Worm (Caenorhabditis elegans) whole organism, mixed stage, embryonic: ENCODE measurements around the gene coq-8.

Source experiments
- lin-32 ChIP-seq: fragments of 200-800 bp; sonication (Bioruptor generic); optimal IDR thresholded peaks from 2 replicates; lab custom pipeline; 2018; ENCODE audit warnings: mild to moderate bottlenecking, missing genetic modification characterization, missing compliant biosample characterization
- pha-4 ChIP-seq: fragments of 150-350 bp; optimal IDR thresholded peaks from 2 replicates; lab custom pipeline; 2018; ENCODE audit warnings: missing biosample characterization, missing genetic modification reagents, missing genetic modification characterization
- unc-39 ChIP-seq: fragments of 150-350 bp; optimal IDR thresholded peaks from 2 replicates; lab custom pipeline; 2014; ENCODE audit warnings: missing biosample characterization, missing genetic modification characterization
- zip-8 ChIP-seq: fragments of 150-350 bp; optimal IDR thresholded peaks from 2 replicates; lab custom pipeline; 2014; ENCODE audit warnings: missing biosample characterization, missing genetic modification characterization
- ztf-11 ChIP-seq: fragments of 150-350 bp; optimal IDR thresholded peaks from 2 replicates; lab custom pipeline; 2014; ENCODE audit warnings: missing biosample characterization, missing genetic modification characterization

ce11 chrIII:4854918-4855317 lies 8.3 kb upstream of the coq-8 start, which contains the start of gene C35D10.8:
- TF ChIP-seq lin-32 (GFP tag; lab: Kevin White, UChicago) (no peak), zip-8 (tag; lab: Kevin White, UChicago) (no peak), ztf-11 (tag; lab: Kevin White, UChicago) (no peak), pha-4 (tag; lab: Kevin White, UChicago) (no peak), unc-39 (tag; lab: Kevin White, UChicago) (no peak)
